Fruit fly (Drosophila melanogaster): ENCODE measurements around the gene RabGGTb.

RabGGTb gene

dm6 chr2L:2878859-2879258 is at the start of gene RabGGTb (continued):
- TF ChIP-seq Sry-δ (GFP tag; optimal IDR thresholded peaks at IDR 0.05) (peak; percentile 4), NC2α (GFP tag; optimal IDR thresholded peaks at IDR 0.05) (peak; percentile 20), Eip74EF (GFP tag; optimal IDR thresholded peaks at IDR 0.05) (no peak), fd3F (GFP tag; optimal IDR thresholded peaks at IDR 0.05) (peak; percentile 34), CG12391 (tag; optimal IDR thresholded peaks at IDR 0.05) (peak; percentile 59), sc (optimal IDR thresholded peaks at IDR 0.05) (no peak), sc (GFP tag; optimal IDR thresholded peaks at IDR 0.05) (no peak), Mes4 (GFP tag; optimal IDR thresholded peaks at IDR 0.05) (peak; percentile 38), Stat92E (GFP tag; optimal IDR thresholded peaks at IDR 0.05) (no peak), CG7839 (tag; optimal IDR thresholded peaks at IDR 0.05) (peak; percentile 56), Aef1 (GFP tag; IDR thresholded peaks at IDR 0.05) (peak; percentile 58), Trl (optimal IDR thresholded peaks at IDR 0.05) (no peak), Trl (GFP tag; optimal IDR thresholded peaks at IDR 0.05) (peak; percentile 35), CG16863 (GFP tag; optimal IDR thresholded peaks at IDR 0.05) (peak; percentile 36), Deaf1 (tag; optimal IDR thresholded peaks at IDR 0.05) (peak; percentile 9), Fer2 (tag; optimal IDR thresholded peaks at IDR 0.05) (no peak), cad (GFP tag; optimal IDR thresholded peaks at IDR 0.05) (no peak), caup (GFP tag; optimal IDR thresholded peaks at IDR 0.05; ENCODE audit: severe bottlenecking) (peak; percentile 25), Hr51 (GFP tag; optimal IDR thresholded peaks at IDR 0.05) (peak; percentile 68 to 75), CG3281 (GFP tag; optimal IDR thresholded peaks at IDR 0.05) (peak; percentile 45), CG8765 (GFP tag; IDR thresholded peaks at IDR 0.05) (peak; percentile 46), CG13894 (tag; optimal IDR thresholded peaks at IDR 0.05) (peak; percentile 5), CG8281 (tag; optimal IDR thresholded peaks at IDR 0.05) (no peak), CG30020 (tag; optimal IDR thresholded peaks at IDR 0.05) (no peak), scrt (GFP tag; optimal IDR thresholded peaks at IDR 0.05) (peak; percentile 41), disco-r (GFP tag; optimal IDR thresholded peaks at IDR 0.05) (no peak), Hey (tag; optimal IDR thresholded peaks at IDR 0.05) (no peak), CG11093 (GFP tag; IDR thresholded peaks at IDR 0.05) (peak; percentile 50; the same call in 1 of the 3 replicates), CG12744 (GFP tag; optimal IDR thresholded peaks at IDR 0.05) (no peak), CG15479 (GFP tag; optimal IDR thresholded peaks at IDR 0.05) (no peak), klu (GFP tag; IDR thresholded peaks at IDR 0.05) (peak; percentile 33; the same call in 1 of the 2 replicates), crc (GFP tag; optimal IDR thresholded peaks at IDR 0.05) (peak; percentile 26), Pdp1 (GFP tag; optimal IDR thresholded peaks at IDR 0.05) (peak; percentile 50 to 59), CG10959 (GFP tag; IDR thresholded peaks at IDR 0.05) (0 out of 2 replicates have a peak, but pooled peaks have one; percentile 41), otp (GFP tag; IDR thresholded peaks at IDR 0.05) (peak; percentile 73; the same call in 2 of the 3 replicates), CG8359 (GFP tag; optimal IDR thresholded peaks at IDR 0.05; ENCODE audit: borderline replicate concordance) (no peak), Lhr (GFP tag; optimal IDR thresholded peaks at IDR 0.05) (no peak), NK7.1 (GFP tag; optimal IDR thresholded peaks at IDR 0.05) (no peak), H2.0 (GFP tag; IDR thresholded peaks at IDR 0.05) (peak; percentile 70), CoRest (tag; optimal IDR thresholded peaks at IDR 0.05) (peak; percentile 48), grau (tag; optimal IDR thresholded peaks at IDR 0.05) (peak; percentile 55), CG32772 (GFP tag; IDR thresholded peaks at IDR 0.05) (peak; percentile 41; the same call in 1 of the 2 replicates), CTCF (GFP tag; optimal IDR thresholded peaks at IDR 0.05) (no peak), tgo (GFP tag; IDR thresholded peaks at IDR 0.05) (peak; percentile 75), dpn (GFP tag; optimal IDR thresholded peaks at IDR 0.05) (peak; percentile 46 to 54), Doc3 (GFP tag; IDR thresholded peaks at IDR 0.05; ENCODE audit: partially characterized antibody) (peak; percentile 47; the same call in 2 of the 3 replicates), mirr (GFP tag; optimal IDR thresholded peaks at IDR 0.05) (peak; percentile 36), D (optimal IDR thresholded peaks at IDR 0.05) (no peak), D (GFP tag; optimal IDR thresholded peaks at IDR 0.05) (no peak), gcm (GFP tag; optimal IDR thresholded peaks at IDR 0.05) (peak; percentile 35), gfzf (GFP tag; optimal IDR thresholded peaks at IDR 0.05) (no peak)

All from whole organism, embryonic.